Fruit fly (Drosophila melanogaster): ENCODE data around the gene CG15478.

Gene CG15478

DNA sequence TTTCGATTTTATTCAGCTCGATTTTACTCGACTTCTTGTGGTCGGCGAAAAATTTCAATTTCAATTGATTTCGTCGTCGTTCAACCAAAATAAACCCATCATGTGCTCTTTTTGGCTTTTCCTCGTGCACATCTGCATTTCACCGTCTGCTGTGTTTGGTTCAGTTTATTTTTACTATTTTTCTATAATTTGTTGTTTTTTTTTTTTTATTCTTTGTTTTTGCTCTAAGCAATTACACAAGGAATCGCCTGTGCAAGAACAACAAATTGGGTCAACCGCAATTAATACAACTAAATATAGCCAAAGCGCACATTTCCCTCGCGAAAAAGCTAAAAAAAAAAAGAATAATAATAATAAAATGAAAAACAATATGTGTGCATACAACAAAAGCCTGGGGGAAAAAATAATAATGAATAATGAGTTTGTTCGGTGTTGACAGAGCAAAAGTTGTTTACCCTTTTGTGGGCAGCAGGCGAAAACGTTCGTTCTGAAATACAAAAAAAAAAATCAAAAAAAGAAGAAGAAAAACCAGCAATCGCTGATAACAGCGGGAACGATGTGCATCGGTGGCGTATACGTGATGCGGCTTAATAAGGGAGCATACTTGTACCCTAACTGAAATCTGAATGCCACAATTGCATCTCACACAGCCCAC is 18.0 kb downstream of the CG15478 start:
- no peak for TF ChIP-seq CG17801 (GFP tag; optimal IDR thresholded peaks at IDR 0.05; ENCODE audit: partially characterized antibody)

DNA sequence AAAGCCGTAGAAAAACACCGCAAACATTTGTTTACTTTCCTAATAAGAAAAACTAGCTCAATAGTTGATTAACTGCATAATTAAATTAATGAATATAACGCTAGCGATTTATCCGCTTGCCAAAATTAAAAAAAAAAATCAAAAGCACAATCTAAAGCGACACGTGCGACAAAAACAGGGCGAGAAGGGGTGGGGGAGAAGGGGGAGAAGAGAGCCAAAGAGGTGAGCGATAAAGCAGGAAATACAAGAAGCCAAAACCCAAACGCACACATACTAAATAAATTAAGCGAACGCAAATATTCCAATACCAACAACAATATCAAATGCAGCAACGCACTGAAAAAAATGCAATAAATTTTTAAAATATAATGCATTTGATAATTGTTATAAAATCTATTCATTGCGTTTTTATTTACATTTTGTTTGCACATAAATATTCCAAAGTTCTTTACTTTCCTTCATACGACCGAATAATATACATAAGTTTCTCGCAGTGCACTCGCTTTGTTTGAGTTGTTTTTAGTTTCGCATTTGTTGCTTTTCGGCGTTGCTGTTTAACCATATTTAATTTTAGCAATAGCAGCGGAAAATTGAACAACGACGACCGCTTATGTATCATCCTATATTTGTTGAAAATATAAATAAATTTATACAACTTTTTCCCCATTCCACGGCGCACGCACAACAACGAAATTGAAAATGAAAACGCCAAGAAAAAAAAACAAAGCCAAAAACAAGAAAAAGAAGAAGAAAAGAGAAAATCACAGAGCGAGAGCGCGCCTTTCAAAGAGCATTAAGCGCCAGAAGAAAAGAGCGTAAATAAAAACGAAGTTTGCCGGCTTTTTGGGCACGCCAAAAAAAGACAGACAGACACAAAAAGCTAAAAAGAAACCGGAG is 19.5 kb downstream of the CG15478 start:
- TF ChIP-seq CG17801 (GFP tag; optimal IDR thresholded peaks at IDR 0.05; ENCODE audit: partially characterized antibody), result peak; percentile 99

DNA sequence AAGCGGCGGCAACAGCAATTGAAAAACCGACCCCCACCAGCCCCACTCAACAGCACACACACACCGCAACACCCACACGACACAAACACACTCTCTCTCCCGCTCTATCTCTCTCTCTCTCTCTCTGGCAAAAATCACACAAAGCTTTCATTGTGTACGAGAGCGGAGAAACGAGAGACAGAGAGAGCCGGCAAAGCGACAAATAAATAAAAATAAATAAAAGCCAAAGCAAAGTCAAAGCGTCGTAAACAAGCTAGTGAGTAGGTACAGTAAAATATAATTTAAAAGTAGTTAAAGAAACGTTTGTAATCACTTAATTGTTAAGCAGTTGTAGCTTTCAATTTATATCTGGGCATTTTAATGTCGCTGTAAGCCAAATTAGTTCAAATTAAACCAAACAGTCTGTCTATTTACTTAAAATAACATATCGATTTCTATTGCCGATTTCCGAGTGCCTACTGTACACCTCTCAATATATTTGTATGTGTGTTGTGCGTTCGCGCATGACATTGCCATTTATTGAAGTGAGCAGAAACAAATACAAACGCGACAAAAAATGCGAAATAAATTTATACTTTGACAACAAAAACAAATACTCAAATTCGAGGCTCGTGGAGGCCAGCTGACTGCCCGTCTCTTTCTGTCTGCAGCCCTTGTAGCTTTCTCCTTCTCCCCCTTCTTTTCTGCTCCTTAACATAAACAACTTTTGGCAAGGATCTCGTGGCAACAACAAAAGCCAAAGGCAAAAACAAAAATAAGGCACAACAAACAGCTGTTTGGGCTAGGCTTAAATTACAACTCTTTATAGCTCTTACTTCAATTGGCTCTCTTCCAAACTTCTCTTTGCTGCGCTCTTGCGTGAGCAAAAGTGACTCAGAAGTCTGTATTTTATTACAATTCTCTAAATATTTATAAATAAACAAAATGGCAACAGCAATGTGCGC is 20.7 kb downstream of the CG15478 start:
- peak; percentile 99 for TF ChIP-seq CG17801 (GFP tag; optimal IDR thresholded peaks at IDR 0.05; ENCODE audit: partially characterized antibody)

DNA sequence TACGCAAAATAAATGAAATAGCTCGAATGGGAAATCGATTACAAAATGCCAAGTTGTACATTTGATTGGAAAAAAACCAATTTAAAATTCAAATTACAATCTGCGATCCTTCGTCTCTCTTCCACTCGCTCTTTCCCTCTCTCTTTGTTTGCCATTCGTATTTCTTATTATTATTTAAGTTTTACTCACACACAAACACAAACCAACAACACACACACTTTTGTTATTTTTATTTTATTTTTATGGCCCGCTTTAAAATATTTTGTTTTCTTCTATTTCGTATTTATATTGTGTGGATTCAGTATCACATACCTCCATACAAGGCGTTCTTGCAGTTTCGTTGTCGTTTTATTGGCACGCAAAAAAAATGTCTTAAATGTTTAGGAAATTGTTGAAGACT is 21.6 kb downstream of the CG15478 start:
- no peak for TF ChIP-seq CG17801 (GFP tag; optimal IDR thresholded peaks at IDR 0.05; ENCODE audit: partially characterized antibody)

dm6 chrX:7695391-7696053 is 22.2 kb downstream of the CG15478 start:
- TF ChIP-seq CG17801 (GFP tag; optimal IDR thresholded peaks at IDR 0.05; ENCODE audit: partially characterized antibody), result peak; percentile 30

dm6 chrX:7694868-7695267 is 22.9 kb downstream of the CG15478 start:
- TF ChIP-seq CG17801 (GFP tag; optimal IDR thresholded peaks at IDR 0.05; ENCODE audit: partially characterized antibody), result peak; percentile 45

dm6 chrX:7694207-7694606 is 23.5 kb downstream of the CG15478 start:
- TF ChIP-seq CG17801 (GFP tag; optimal IDR thresholded peaks at IDR 0.05; ENCODE audit: partially characterized antibody), result peak; percentile 26

- TF ChIP-seq CG17801 (GFP tag; optimal IDR thresholded peaks at IDR 0.05; ENCODE audit: partially characterized antibody), result no peak
These were observed 24.3 kb downstream of the CG15478 start for dm6 chrX:7693423-7693822.

dm6 chrX:7692740-7693064 is 25.0 kb downstream of the CG15478 start:
- peak; percentile 62 for TF ChIP-seq CG17801 (GFP tag; optimal IDR thresholded peaks at IDR 0.05; ENCODE audit: partially characterized antibody)

- peak; percentile 98 for TF ChIP-seq CG17801 (GFP tag; optimal IDR thresholded peaks at IDR 0.05; ENCODE audit: partially characterized antibody)
These were observed 25.6 kb downstream of the CG15478 start for dm6 chrX:7691947-7692739.

DNA sequence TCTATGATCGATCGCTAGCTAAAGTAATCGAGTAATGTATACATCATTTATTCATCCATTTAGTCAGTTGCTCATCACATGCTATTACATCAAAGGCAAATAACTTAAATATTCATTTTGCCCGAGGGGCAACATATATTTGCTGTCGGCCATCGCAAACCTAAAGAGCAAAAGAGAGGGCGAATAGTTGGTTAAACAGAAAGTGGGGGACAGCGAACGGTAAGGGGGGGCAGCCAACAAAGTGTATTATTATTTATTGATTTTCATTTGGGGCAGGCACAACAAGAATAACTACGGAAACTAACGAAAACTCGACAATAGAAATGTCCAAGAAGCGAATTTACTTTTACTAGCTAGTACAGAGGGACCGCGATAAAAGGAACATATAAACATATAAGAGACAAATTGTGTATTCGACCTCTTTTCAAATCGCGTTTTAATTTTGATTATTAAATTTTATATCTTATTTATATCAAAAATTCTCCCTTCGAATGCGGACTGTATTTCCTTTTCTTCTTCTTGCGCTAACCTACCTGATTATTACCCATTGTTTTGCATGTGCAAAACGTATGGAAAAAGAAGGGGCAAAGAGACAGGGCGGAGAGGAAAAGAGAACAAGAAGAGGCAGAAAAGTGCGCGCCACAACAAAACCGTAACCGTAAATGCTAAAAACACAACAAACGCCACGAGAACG is 26.4 kb downstream of the CG15478 start:
- TF ChIP-seq CG17801 (GFP tag; optimal IDR thresholded peaks at IDR 0.05; ENCODE audit: partially characterized antibody), result no peak

DNA sequence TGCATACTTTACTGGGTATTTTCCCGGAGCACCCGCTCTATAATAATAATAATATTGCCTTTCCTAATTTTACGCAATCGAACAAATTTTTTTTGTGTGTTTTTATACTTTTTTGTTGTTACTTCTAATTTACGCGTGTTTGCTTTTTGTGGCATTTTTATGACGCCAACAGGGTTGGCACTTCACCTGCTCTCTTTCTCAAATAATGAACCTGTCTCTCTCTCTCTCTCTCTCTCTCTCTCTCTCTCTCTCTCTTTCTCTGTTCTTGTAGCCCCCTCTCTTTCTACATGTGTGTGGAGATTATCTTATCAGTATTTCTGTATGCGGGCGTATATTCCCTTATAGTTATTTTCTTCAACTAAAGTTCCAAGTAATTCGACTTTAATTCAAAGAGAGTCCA is 27.0 kb downstream of the CG15478 start:
- peak; percentile 48 for TF ChIP-seq CG17801 (GFP tag; optimal IDR thresholded peaks at IDR 0.05; ENCODE audit: partially characterized antibody)

dm6 chrX:7688871-7689270 is 28.9 kb downstream of the CG15478 start:
- no peak for TF ChIP-seq CG17801 (GFP tag; optimal IDR thresholded peaks at IDR 0.05; ENCODE audit: partially characterized antibody)
